Fruit fly (Drosophila melanogaster) whole organism, embryonic: ENCODE data around the gene rogdi.

Source experiments
- Abd-B ChIP-seq: fragments of 200-800 bp; sonication (Bioruptor generic); optimal IDR thresholded peaks from 2 replicates; lab custom pipeline; 2018; ENCODE audit warnings: missing biosample characterization, mild to moderate bottlenecking, missing genetic modification characterization, moderate library complexity
- Adf1 ChIP-seq: fragments of 200-800 bp; sonication (Bioruptor generic); IDR thresholded peaks from 2 replicates; pipeline ENCODE4 v1.3.6; 2022; ENCODE audit warnings: missing biosample characterization, missing genetic modification characterization
- Aef1 ChIP-seq: fragments of 200-800 bp; sonication (Bioruptor generic); IDR thresholded peaks from 3 replicates; pipeline ENCODE4 v1.3.6; 2022; ENCODE audit warnings: missing biosample characterization, missing genetic modification characterization
- Atf-2 ChIP-seq: fragments of 200-800 bp; sonication (Bioruptor generic); optimal IDR thresholded peaks from 2 replicates; lab custom pipeline; 2016; ENCODE audit warnings: missing biosample characterization, missing genetic modification characterization
- CG1024 ChIP-seq: fragments of 200-800 bp; sonication (Bioruptor generic); IDR thresholded peaks from 2 replicates; pipeline ENCODE4 v1.3.6; 2022; ENCODE audit warnings: missing biosample characterization, missing genetic modification characterization
- CG12769 ChIP-seq: fragments of 200-800 bp; sonication (Bioruptor generic); optimal IDR thresholded peaks from 2 replicates; lab custom pipeline; 2019; ENCODE audit warnings: missing biosample characterization, mild to moderate bottlenecking, missing genetic modification characterization, moderate library complexity
- CG1529 ChIP-seq: fragments of 200-800 bp; sonication (Bioruptor generic); optimal IDR thresholded peaks from 3 replicates; lab custom pipeline; 2018; ENCODE audit warnings: missing biosample characterization, missing genetic modification characterization
- CG15479 ChIP-seq: fragments of 200-800 bp; sonication (Bioruptor generic); optimal IDR thresholded peaks from 3 replicates; lab custom pipeline; 2019; ENCODE audit warnings: missing biosample characterization, mild to moderate bottlenecking, missing genetic modification characterization, moderate library complexity
- CG17186 ChIP-seq: fragments of 200-800 bp; sonication (Bioruptor generic); optimal IDR thresholded peaks from 3 replicates; lab custom pipeline; 2017; ENCODE audit warnings: missing biosample characterization, missing genetic modification reagents, missing genetic modification characterization
- CG17359 ChIP-seq: fragments of 200-800 bp; sonication (Bioruptor generic); optimal IDR thresholded peaks from 3 replicates; lab custom pipeline; 2018; ENCODE audit warnings: missing biosample characterization, mild to moderate bottlenecking, missing genetic modification characterization, moderate library complexity
- CG17361 ChIP-seq: fragments of 200-800 bp; sonication (Bioruptor generic); IDR thresholded peaks from 3 replicates; pipeline ENCODE4 v1.3.6; 2022; ENCODE audit warnings: missing biosample characterization, missing genetic modification characterization
- CG18262 ChIP-seq: fragments of 200-800 bp; optimal IDR thresholded peaks from 3 replicates; lab custom pipeline; 2019; ENCODE audit warnings: missing biosample characterization, mild to moderate bottlenecking, missing genetic modification characterization, moderate library complexity
- CG18476 ChIP-seq: fragments of 200-800 bp; sonication (Bioruptor generic); optimal IDR thresholded peaks from 2 replicates; lab custom pipeline; 2016; ENCODE audit warnings: missing biosample characterization, mild to moderate bottlenecking, missing genetic modification characterization
- CG30020 ChIP-seq: fragments of 200-800 bp; optimal IDR thresholded peaks from 2 replicates; lab custom pipeline; 2019; ENCODE audit warnings: missing biosample characterization, mild to moderate bottlenecking, missing genetic modification characterization, moderate library complexity
- CG31224 ChIP-seq: fragments of 200-800 bp; sonication (Bioruptor generic); IDR thresholded peaks from 2 replicates; pipeline ENCODE4 v1.3.6; 2022; ENCODE audit warnings: missing biosample characterization, missing genetic modification characterization
- CG33213 ChIP-seq: fragments of 200-800 bp; sonication (Bioruptor generic); optimal IDR thresholded peaks from 3 replicates; lab custom pipeline; 2016; ENCODE audit warnings: missing biosample characterization, missing genetic modification characterization
- CG4820 ChIP-seq: fragments of 200-800 bp; sonication (Bioruptor generic); optimal IDR thresholded peaks from 3 replicates; lab custom pipeline; 2016; ENCODE audit warnings: missing biosample characterization, missing genetic modification characterization
- CG6175 ChIP-seq: fragments of 200-800 bp; sonication (Bioruptor generic); IDR thresholded peaks from 3 replicates; pipeline ENCODE4 v1.3.6; 2022; ENCODE audit warnings: missing biosample characterization, missing genetic modification characterization
- CG6765 ChIP-seq: fragments of 200-800 bp; sonication (Bioruptor generic); optimal IDR thresholded peaks from 3 replicates; lab custom pipeline; 2017; ENCODE audit warnings: missing biosample characterization, mild to moderate bottlenecking, missing genetic modification characterization
- CG6791 ChIP-seq: fragments of 200-800 bp; sonication (Bioruptor generic); IDR thresholded peaks from 3 replicates; pipeline ENCODE4 v1.3.6; 2022; ENCODE audit warnings: missing biosample characterization, missing genetic modification characterization; ENCODE audit not compliant: partially characterized antibody
- CG9797 ChIP-seq: fragments of 200-800 bp; sonication (Bioruptor generic); optimal IDR thresholded peaks from 3 replicates; lab custom pipeline; 2018; ENCODE audit warnings: missing biosample characterization, mild to moderate bottlenecking, missing genetic modification characterization
- CoRest ChIP-seq: fragments of 200-800 bp; sonication (Bioruptor generic); optimal IDR thresholded peaks from 3 replicates; lab custom pipeline; 2018; ENCODE audit warnings: missing biosample characterization, mild to moderate bottlenecking, missing genetic modification characterization, moderate library complexity
- Dad ChIP-seq: fragments of 200-800 bp; sonication (Bioruptor generic); optimal IDR thresholded peaks from 3 replicates; lab custom pipeline; 2016; ENCODE audit warnings: missing biosample characterization, missing genetic modification characterization
- Dip2 ChIP-seq: fragments of 200-800 bp; sonication (Bioruptor generic); IDR thresholded peaks from 2 replicates; pipeline ENCODE4 v1.3.6; 2022; ENCODE audit warnings: missing biosample characterization, missing genetic modification characterization
- Fer2 ChIP-seq: fragments of 200-800 bp; sonication (Bioruptor generic); optimal IDR thresholded peaks from 2 replicates; lab custom pipeline; 2018; ENCODE audit warnings: missing biosample characterization, mild to moderate bottlenecking, missing genetic modification characterization, moderate library complexity
- Hr51 ChIP-seq, 2 experiments: fragments of 200-800 bp; sonication (Bioruptor generic); optimal IDR thresholded peaks; 2 replicates in 1 of 2; 3 replicates in 1 of 2; lab custom pipeline; 2016 to 2018; ENCODE audit warnings: missing biosample characterization in 2 of 2, missing genetic modification characterization in 2 of 2, mild to moderate bottlenecking in 1 of 2, moderate library complexity in 1 of 2
- Kr ChIP-seq: fragments of 200-800 bp; sonication (Bioruptor generic); optimal IDR thresholded peaks from 2 replicates; lab custom pipeline; 2017; ENCODE audit warnings: missing biosample characterization, mild to moderate bottlenecking, missing genetic modification characterization
- Lpt ChIP-seq: fragments of >200 bp; optimal IDR thresholded peaks from 2 replicates; lab custom pipeline; 2018; ENCODE audit warnings: missing biosample characterization, missing genetic modification characterization
- MESR4 ChIP-seq: fragments of 200-800 bp; sonication (Bioruptor generic); optimal IDR thresholded peaks from 2 replicates; lab custom pipeline; 2018; ENCODE audit warnings: missing biosample characterization, mild to moderate bottlenecking, missing genetic modification characterization, moderate library complexity
- Mes4 ChIP-seq: fragments of 200-800 bp; sonication (Bioruptor generic); optimal IDR thresholded peaks from 2 replicates; lab custom pipeline; 2016; ENCODE audit warnings: missing biosample characterization, missing genetic modification characterization
- NC2β ChIP-seq: fragments of 200-800 bp; sonication (Bioruptor generic); optimal IDR thresholded peaks from 2 replicates; lab custom pipeline; 2016; ENCODE audit warnings: missing biosample characterization, missing genetic modification characterization
- Neu2 ChIP-seq: fragments of 200-800 bp; sonication (Bioruptor generic); optimal IDR thresholded peaks from 3 replicates; lab custom pipeline; 2016; ENCODE audit warnings: missing biosample characterization, missing genetic modification characterization, borderline replicate concordance
- Poxn ChIP-seq: fragments of 200-800 bp; sonication (Bioruptor generic); IDR thresholded peaks from 2 replicates; pipeline ENCODE4 v1.3.6; 2022; ENCODE audit warnings: missing biosample characterization, missing genetic modification characterization
- Ravus ChIP-seq: fragments of 200-800 bp; sonication (Bioruptor generic); IDR thresholded peaks from 2 replicates; pipeline ENCODE4 v1.3.6; 2022; ENCODE audit warnings: missing biosample characterization, missing genetic modification characterization
- cad ChIP-seq: fragments of >200 bp; optimal IDR thresholded peaks from 2 replicates; lab custom pipeline; 2017; ENCODE audit warnings: missing biosample characterization, missing genetic modification characterization
- cato ChIP-seq: fragments of 200-800 bp; sonication (Bioruptor generic); optimal IDR thresholded peaks from 2 replicates; lab custom pipeline; 2016; ENCODE audit warnings: missing biosample characterization, missing genetic modification characterization, borderline replicate concordance
- dati ChIP-seq: fragments of 200-800 bp; sonication (Bioruptor generic); IDR thresholded peaks from 2 replicates; pipeline ENCODE4 v1.3.6; 2022; ENCODE audit warnings: missing biosample characterization, missing genetic modification characterization
- dpn ChIP-seq, 2 experiments: fragments of 200-800 bp; sonication (Bioruptor generic); optimal IDR thresholded peaks; 3 replicates each; lab custom pipeline; 2016; ENCODE audit warnings: missing biosample characterization in 2 of 2, missing genetic modification characterization in 2 of 2
- fd102C ChIP-seq: fragments of 200-800 bp; sonication (Bioruptor generic); optimal IDR thresholded peaks from 2 replicates; lab custom pipeline; 2018; ENCODE audit warnings: missing biosample characterization, mild to moderate bottlenecking, missing genetic modification characterization, moderate library complexity
- ftz-f1 ChIP-seq: fragments of 200-800 bp; sonication (Bioruptor generic); optimal IDR thresholded peaks from 2 replicates; lab custom pipeline; 2016; ENCODE audit warnings: missing biosample characterization, missing genetic modification characterization
- gce ChIP-seq: fragments of 200-800 bp; sonication (Bioruptor generic); IDR thresholded peaks from 3 replicates; pipeline ENCODE4 v1.3.6; 2022; ENCODE audit warnings: missing biosample characterization, missing genetic modification characterization
- gcm ChIP-seq: fragments of 200-800 bp; sonication (Bioruptor generic); optimal IDR thresholded peaks from 2 replicates; lab custom pipeline; 2019; ENCODE audit warnings: missing biosample characterization, mild to moderate bottlenecking, missing genetic modification characterization, moderate library complexity
- grau ChIP-seq: fragments of 200-800 bp; optimal IDR thresholded peaks from 3 replicates; lab custom pipeline; 2019; ENCODE audit warnings: missing biosample characterization, mild to moderate bottlenecking, missing genetic modification characterization, moderate library complexity
- insv ChIP-seq, 2 experiments: fragments of 200-800 bp; sonication (Bioruptor generic); optimal IDR thresholded peaks; 3 replicates each; lab custom pipeline; 2016 to 2018; ENCODE audit warnings: missing biosample characterization in 2 of 2, missing genetic modification characterization in 2 of 2
- ken ChIP-seq: fragments of 200-800 bp; sonication (Bioruptor generic); IDR thresholded peaks from 3 replicates; pipeline ENCODE4 v1.3.6; 2022; ENCODE audit warnings: missing biosample characterization, missing genetic modification characterization
- luna ChIP-seq: fragments of 200-800 bp; sonication (Bioruptor generic); optimal IDR thresholded peaks from 2 replicates; lab custom pipeline; 2016; ENCODE audit warnings: missing biosample characterization, missing genetic modification characterization
- mam ChIP-seq: fragments of 200-800 bp; sonication (Bioruptor generic); optimal IDR thresholded peaks from 3 replicates; lab custom pipeline; 2016; ENCODE audit warnings: missing biosample characterization, missing genetic modification characterization
- nmo ChIP-seq: fragments of 200-800 bp; sonication (Bioruptor generic); optimal IDR thresholded peaks from 2 replicates; lab custom pipeline; 2018; ENCODE audit warnings: missing biosample characterization, mild to moderate bottlenecking, missing genetic modification characterization, moderate library complexity
- ro ChIP-seq: fragments of 200-800 bp; sonication (Bioruptor generic); IDR thresholded peaks from 2 replicates; pipeline ENCODE4 v1.3.6; 2022; ENCODE audit warnings: missing biosample characterization, missing genetic modification characterization
- slp2 ChIP-seq: fragments of 200-800 bp; sonication (Bioruptor generic); optimal IDR thresholded peaks from 2 replicates; lab custom pipeline; 2016; ENCODE audit warnings: missing biosample characterization, missing genetic modification characterization
- tap ChIP-seq: fragments of 200-800 bp; optimal IDR thresholded peaks from 3 replicates; lab custom pipeline; 2019; ENCODE audit warnings: missing biosample characterization, mild to moderate bottlenecking, missing genetic modification characterization, moderate library complexity
- unpg ChIP-seq: fragments of 200-800 bp; sonication (Bioruptor generic); optimal IDR thresholded peaks from 3 replicates; lab custom pipeline; 2018; ENCODE audit warnings: missing biosample characterization, mild to moderate bottlenecking, missing genetic modification characterization, moderate library complexity

The rogdi gene

dm6 chr3L:17006250-17006693 is 43.0 kb upstream of the rogdi start:
- TF ChIP-seq CG30020 (no peak), insv (GFP tag; optimal IDR thresholded peaks at IDR 0.05; lab: Kevin White, UChicago) (no peak), Adf1 (GFP tag; lab: Robert Waterston, UW) (no peak), NC2β (no peak), gcm (no peak), unpg (no peak), Ravus (GFP tag; lab: Robert Waterston, UW) (no peak), CG31224 (GFP tag; lab: Robert Waterston, UW) (no peak), cato (GFP tag; lab: Kevin White, UChicago) (no peak), CG12769 (tag; lab: Kevin White, UChicago) (no peak), cad (GFP tag; lab: Kevin White, UChicago) (no peak), CoRest (tag; lab: Kevin White, UChicago) (no peak), mam (GFP tag; lab: Kevin White, UChicago) (no peak), Aef1 (GFP tag; lab: Robert Waterston, UW) (peak; percentile 41; the same call in 1 of the 3 replicates), gce (GFP tag; lab: Robert Waterston, UW) (no peak), Dad (GFP tag; lab: Kevin White, UChicago) (no peak), CG18262 (tag; lab: Kevin White, UChicago) (no peak), slp2 (GFP tag; lab: Kevin White, UChicago) (no peak), Poxn (GFP tag; lab: Robert Waterston, UW) (no peak), Atf-2 (GFP tag; lab: Kevin White, UChicago) (no peak), Fer2 (tag; lab: Kevin White, UChicago) (no peak), fd102C (GFP tag; lab: Kevin White, UChicago) (no peak), ken (0 out of 3 replicates have a peak, but pooled peaks have one; percentile 38), CG17359 (no peak), Mes4 (GFP tag; lab: Kevin White, UChicago) (no peak), CG1529 (GFP tag; lab: Kevin White, UChicago) (no peak), CG33213 (GFP tag; lab: Kevin White, UChicago) (no peak), CG15479 (GFP tag; lab: Kevin White, UChicago) (no peak), Neu2 (GFP tag; lab: Kevin White, UChicago) (no peak), CG9797 (GFP tag; lab: Kevin White, UChicago) (no peak), luna (GFP tag; lab: Kevin White, UChicago) (no peak), dpn (GFP tag; optimal IDR thresholded peaks at IDR 0.05; lab: Kevin White, UChicago) (no peak), ro (GFP tag; lab: Robert Waterston, UW) (no peak), Hr51 (GFP tag; optimal IDR thresholded peaks at IDR 0.05; lab: Kevin White, UChicago) (no peak), CG18476 (GFP tag; lab: Kevin White, UChicago) (no peak), grau (tag; lab: Kevin White, UChicago) (no peak), CG6791 (GFP tag; lab: Robert Waterston, UW) (no peak), MESR4 (GFP tag; lab: Kevin White, UChicago) (no peak), Abd-B (GFP tag; lab: Kevin White, UChicago) (peak; percentile 22), nmo (GFP tag; lab: Kevin White, UChicago) (no peak), ftz-f1 (GFP tag; lab: Kevin White, UChicago) (no peak), tap (no peak), Dip2 (GFP tag; lab: Robert Waterston, UW) (no peak), CG17186 (GFP tag; lab: Kevin White, UChicago) (no peak), CG17361 (GFP tag; lab: Robert Waterston, UW) (0 out of 3 replicates have a peak, but pooled peaks have one; percentile 6), Lpt (GFP tag; lab: Kevin White, UChicago) (no peak), CG1024 (GFP tag; lab: Robert Waterston, UW) (no peak), CG4820 (no peak), CG6175 (GFP tag; lab: Robert Waterston, UW) (no peak), Kr (GFP tag; lab: Kevin White, UChicago) (no peak), CG6765 (GFP tag; lab: Kevin White, UChicago) (no peak), dati (GFP tag; lab: Robert Waterston, UW) (no peak)
